Worm (Caenorhabditis elegans) whole organism, L4 larva: ENCODE data around the gene dnj-11.

Source experiments
- F10B5.3 ChIP-seq: sonication (generic microtip); optimal IDR thresholded peaks from 2 replicates; lab custom pipeline; 2016; ENCODE audit warnings: mild to moderate bottlenecking, missing genetic modification characterization, missing compliant biosample characterization
- F26F4.8 ChIP-seq: fragments of 200-800 bp; sonication (Bioruptor generic); conservative IDR thresholded peaks from 2 replicates; pipeline ENCODE4 v1.3.6; 2022; ENCODE audit warnings: missing genetic modification characterization, missing compliant biosample characterization
- F44E2.7 ChIP-seq: fragments of 200-800 bp; sonication (Bioruptor generic); IDR thresholded peaks from 2 replicates; pipeline ENCODE4 v2.1.2; 2022; ENCODE audit warnings: missing genetic modification characterization, missing compliant biosample characterization
- F49E8.2 ChIP-seq: sonication (generic microtip); optimal IDR thresholded peaks from 2 replicates; lab custom pipeline; 2016; ENCODE audit warnings: missing compliant biosample characterization, mild to moderate bottlenecking, missing genetic modification characterization, borderline replicate concordance
- R02D3.7 ChIP-seq: fragments of 150-350 bp; sonication (generic microtip); optimal IDR thresholded peaks from 3 replicates; lab custom pipeline; 2014; ENCODE audit warnings: missing biosample characterization, missing genetic modification characterization
- Y105C5A.15 ChIP-seq: fragments of 200-800 bp; sonication (Bioruptor generic); IDR thresholded peaks from 2 replicates; pipeline ENCODE4 v1.3.6; 2022; ENCODE audit warnings: missing genetic modification characterization, missing compliant biosample characterization
- Y48G9A.11 ChIP-seq: fragments of 200-800 bp; sonication (Bioruptor generic); IDR thresholded peaks from 2 replicates; pipeline ENCODE4 v1.3.6; 2022; ENCODE audit warnings: missing genetic modification reagents, missing genetic modification characterization, missing compliant biosample characterization
- Y75B8A.6 ChIP-seq: fragments of 200-800 bp; sonication (Bioruptor generic); IDR thresholded peaks from 2 replicates; pipeline ENCODE4 v1.3.6; 2022; ENCODE audit warnings: missing genetic modification reagents, missing genetic modification characterization, missing compliant biosample characterization
- aly-2 ChIP-seq: sonication (generic microtip); optimal IDR thresholded peaks from 2 replicates; lab custom pipeline; 2018; ENCODE audit warnings: missing biosample characterization, missing genetic modification characterization
- arid-1 ChIP-seq: fragments of 200-800 bp; sonication (Bioruptor generic); conservative IDR thresholded peaks from 2 replicates; pipeline ENCODE4 v1.3.6; 2022; ENCODE audit warnings: missing genetic modification reagents, missing genetic modification characterization, missing compliant biosample characterization
- attf-4 ChIP-seq: sonication (generic microtip); optimal IDR thresholded peaks from 3 replicates; lab custom pipeline; 2017; ENCODE audit warnings: missing biosample characterization, missing genetic modification characterization
- ceh-20 ChIP-seq: fragments of 200-800 bp; sonication (Bioruptor generic); IDR thresholded peaks from 2 replicates; pipeline ENCODE4 v1.3.6; 2022; ENCODE audit warnings: missing genetic modification reagents, missing genetic modification characterization, missing compliant biosample characterization
- ceh-28 ChIP-seq: fragments of 150-350 bp; optimal IDR thresholded peaks from 2 replicates; lab custom pipeline; 2014; ENCODE audit warnings: missing biosample characterization, missing genetic modification reagents, missing genetic modification characterization
- ceh-44 ChIP-seq: fragments of 200-800 bp; sonication (Bioruptor generic); IDR thresholded peaks from 2 replicates; pipeline ENCODE4 v1.3.6; 2022; ENCODE audit warnings: missing genetic modification reagents, missing genetic modification characterization, missing compliant biosample characterization
- cey-2 ChIP-seq: sonication (generic microtip); optimal IDR thresholded peaks from 3 replicates; lab custom pipeline; 2017; ENCODE audit warnings: missing genetic modification characterization, mild to moderate bottlenecking, missing compliant biosample characterization, antibody characterized with exemption, borderline replicate concordance; ENCODE audit not compliant: insufficient read depth
- ctbp-1 ChIP-seq: fragments of 200-800 bp; sonication (Bioruptor generic); IDR thresholded peaks from 2 replicates; pipeline ENCODE4 v1.3.6; 2022; ENCODE audit warnings: missing genetic modification reagents, missing genetic modification characterization, missing compliant biosample characterization
- daf-12 ChIP-seq: fragments of 150-350 bp; optimal IDR thresholded peaks from 2 replicates; lab custom pipeline; 2014; ENCODE audit warnings: missing biosample characterization, missing genetic modification reagents, missing genetic modification characterization
- daf-19 ChIP-seq: fragments of 200-800 bp; sonication (Bioruptor generic); conservative IDR thresholded peaks from 2 replicates; pipeline ENCODE4 v1.3.6; 2022; ENCODE audit warnings: missing genetic modification characterization, missing compliant biosample characterization
- dmd-8 ChIP-seq: fragments of 200-800 bp; sonication (Bioruptor generic); IDR thresholded peaks from 2 replicates; pipeline ENCODE4 v1.3.6; 2022; ENCODE audit warnings: missing genetic modification characterization, missing compliant biosample characterization
- dpl-1 ChIP-seq: fragments of 150-350 bp; optimal IDR thresholded peaks from 2 replicates; lab custom pipeline; 2014; ENCODE audit warnings: missing biosample characterization, missing genetic modification reagents, missing genetic modification characterization
- duxl-1 ChIP-seq: sonication (generic microtip); optimal IDR thresholded peaks from 2 replicates; lab custom pipeline; 2016; ENCODE audit warnings: mild to moderate bottlenecking, missing genetic modification characterization, moderate library complexity, missing compliant biosample characterization; ENCODE audit not compliant: poor library complexity
- fos-1 ChIP-seq: fragments of 150-350 bp; optimal IDR thresholded peaks from 2 replicates; lab custom pipeline; 2014; ENCODE audit warnings: missing biosample characterization, missing genetic modification characterization
- gei-8 ChIP-seq: fragments of 200-800 bp; sonication (Bioruptor generic); optimal IDR thresholded peaks from 2 replicates; lab custom pipeline; 2018; ENCODE audit warnings: mild to moderate bottlenecking, missing genetic modification characterization, missing compliant biosample characterization
- hif-1 ChIP-seq, 2 experiments: sonication (generic microtip); optimal IDR thresholded peaks; 2 replicates each; lab custom pipeline; 2016 to 2017; ENCODE audit warnings: missing compliant biosample characterization in 2 of 2, missing genetic modification characterization in 2 of 2, missing genetic modification reagents in 2 of 2, missing genotype in 2 of 2, mild to moderate bottlenecking in 1 of 2
- hmg-1.1 ChIP-seq: fragments of 200-800 bp; sonication (Bioruptor generic); IDR thresholded peaks from 2 replicates; pipeline ENCODE4 v1.3.6; 2022; ENCODE audit warnings: missing genetic modification reagents, missing genetic modification characterization, missing compliant biosample characterization
- lin-1 ChIP-seq: fragments of 200-800 bp; sonication (Bioruptor generic); IDR thresholded peaks from 2 replicates; pipeline ENCODE4 v1.3.6; 2022; ENCODE audit warnings: missing genetic modification reagents, missing genetic modification characterization, missing compliant biosample characterization
- lin-15B ChIP-seq: fragments of 150-350 bp; sonication (generic microtip); optimal IDR thresholded peaks from 3 replicates; lab custom pipeline; 2014; ENCODE audit warnings: missing biosample characterization, missing genetic modification characterization
- lin-39 ChIP-seq: fragments of 150-350 bp; optimal IDR thresholded peaks from 2 replicates; lab custom pipeline; 2014; ENCODE audit warnings: missing biosample characterization, missing genetic modification reagents, missing genetic modification characterization
- lsy-2 ChIP-seq, 2 experiments: fragments of 150-350 bp in 1 of 2; sonication (generic microtip) in 1 of 2; optimal IDR thresholded peaks; 2 replicates each; lab custom pipeline; 2014 to 2017; ENCODE audit warnings: missing biosample characterization in 2 of 2, missing genetic modification characterization in 2 of 2
- madf-5 ChIP-seq, 2 experiments: fragments of 200-800 bp; sonication (Bioruptor generic); IDR thresholded peaks; 2 replicates each; pipeline ENCODE4 v1.3.6; 2022; ENCODE audit warnings: missing compliant biosample characterization in 2 of 2, missing genetic modification characterization in 2 of 2
- madf-9 ChIP-seq: fragments of 200-800 bp; sonication (Bioruptor generic); conservative IDR thresholded peaks from 2 replicates; pipeline ENCODE4 v1.3.6; 2022; ENCODE audit warnings: missing genetic modification reagents, missing genetic modification characterization, missing compliant biosample characterization
- mdl-1 ChIP-seq, 2 experiments: fragments of 150-350 bp in 1 of 2; sonication (generic microtip) in 1 of 2; optimal IDR thresholded peaks; 2 replicates each; lab custom pipeline; 2014 to 2017; ENCODE audit warnings: missing biosample characterization in 2 of 2, missing genetic modification characterization in 2 of 2
- mep-1 ChIP-seq: fragments of 150-350 bp; sonication (generic microtip); optimal IDR thresholded peaks from 3 replicates; lab custom pipeline; 2014; ENCODE audit warnings: missing biosample characterization, missing genetic modification characterization
- mes-2 ChIP-seq: sonication (generic microtip); optimal IDR thresholded peaks from 2 replicates; lab custom pipeline; 2016; ENCODE audit warnings: missing genotype, mild to moderate bottlenecking, missing genetic modification characterization, missing compliant biosample characterization; ENCODE audit not compliant: poor library complexity, severe bottlenecking
- mxl-2 ChIP-seq: fragments of 200-800 bp; sonication (Bioruptor generic); conservative IDR thresholded peaks from 2 replicates; pipeline ENCODE4 v1.3.6; 2022; ENCODE audit warnings: missing genetic modification reagents, missing genetic modification characterization, missing compliant biosample characterization
- nhr-102 ChIP-seq: sonication (generic microtip); optimal IDR thresholded peaks from 2 replicates; lab custom pipeline; 2016; ENCODE audit warnings: mild to moderate bottlenecking, missing genetic modification characterization, moderate library complexity, missing compliant biosample characterization
- nhr-25 ChIP-seq: sonication (generic microtip); optimal IDR thresholded peaks from 2 replicates; lab custom pipeline; 2017; ENCODE audit warnings: missing genetic modification characterization, mild to moderate bottlenecking, missing compliant biosample characterization, antibody characterized with exemption, moderate library complexity, borderline replicate concordance; ENCODE audit not compliant: insufficient read depth
- nhr-28 ChIP-seq: fragments of 150-350 bp; optimal IDR thresholded peaks from 2 replicates; lab custom pipeline; 2014; ENCODE audit warnings: missing biosample characterization, missing genetic modification characterization
- nhr-42 ChIP-seq: fragments of 200-800 bp; sonication (Bioruptor generic); IDR thresholded peaks from 2 replicates; pipeline ENCODE4 v1.3.6; 2022; ENCODE audit warnings: missing genetic modification characterization, missing compliant biosample characterization
- nhr-6 ChIP-seq: fragments of 150-350 bp; optimal IDR thresholded peaks from 2 replicates; lab custom pipeline; 2014; ENCODE audit warnings: missing biosample characterization, missing genetic modification characterization
- rbr-2 ChIP-seq: sonication (generic microtip); optimal IDR thresholded peaks from 2 replicates; lab custom pipeline; 2016; ENCODE audit warnings: missing genotype, missing genetic modification characterization, missing compliant biosample characterization
- saeg-2 ChIP-seq: fragments of 200-800 bp; sonication (Bioruptor generic); IDR thresholded peaks from 2 replicates; pipeline ENCODE4 v1.3.6; 2022; ENCODE audit warnings: missing genetic modification reagents, missing genetic modification characterization, missing compliant biosample characterization
- snpc-4 ChIP-seq: fragments of 150-350 bp; optimal IDR thresholded peaks from 2 replicates; lab custom pipeline; 2014; ENCODE audit warnings: missing biosample characterization, missing genetic modification characterization
- spr-1 ChIP-seq: sonication (generic microtip); optimal IDR thresholded peaks from 2 replicates; lab custom pipeline; 2016; ENCODE audit warnings: mild to moderate bottlenecking, missing genetic modification characterization, missing compliant biosample characterization
- tag-97 ChIP-seq: fragments of 200-800 bp; sonication (Bioruptor generic); IDR thresholded peaks from 2 replicates; pipeline ENCODE4 v1.3.6; 2022; ENCODE audit warnings: missing genetic modification characterization, missing compliant biosample characterization
- tra-1 ChIP-seq: fragments of 200-800 bp; sonication (Bioruptor generic); IDR thresholded peaks from 2 replicates; pipeline ENCODE4 v1.3.6; 2022; ENCODE audit warnings: missing genetic modification reagents, missing genetic modification characterization, missing compliant biosample characterization
- vab-7 ChIP-seq: fragments of 200-800 bp; sonication (Bioruptor generic); IDR thresholded peaks from 2 replicates; pipeline ENCODE4 v1.3.6; 2022; ENCODE audit warnings: missing genetic modification reagents, missing genetic modification characterization, missing compliant biosample characterization
- zip-2 ChIP-seq: fragments of 150-350 bp; optimal IDR thresholded peaks from 2 replicates; lab custom pipeline; 2014; ENCODE audit warnings: missing biosample characterization, missing genetic modification characterization

The dnj-11 gene

DNA sequence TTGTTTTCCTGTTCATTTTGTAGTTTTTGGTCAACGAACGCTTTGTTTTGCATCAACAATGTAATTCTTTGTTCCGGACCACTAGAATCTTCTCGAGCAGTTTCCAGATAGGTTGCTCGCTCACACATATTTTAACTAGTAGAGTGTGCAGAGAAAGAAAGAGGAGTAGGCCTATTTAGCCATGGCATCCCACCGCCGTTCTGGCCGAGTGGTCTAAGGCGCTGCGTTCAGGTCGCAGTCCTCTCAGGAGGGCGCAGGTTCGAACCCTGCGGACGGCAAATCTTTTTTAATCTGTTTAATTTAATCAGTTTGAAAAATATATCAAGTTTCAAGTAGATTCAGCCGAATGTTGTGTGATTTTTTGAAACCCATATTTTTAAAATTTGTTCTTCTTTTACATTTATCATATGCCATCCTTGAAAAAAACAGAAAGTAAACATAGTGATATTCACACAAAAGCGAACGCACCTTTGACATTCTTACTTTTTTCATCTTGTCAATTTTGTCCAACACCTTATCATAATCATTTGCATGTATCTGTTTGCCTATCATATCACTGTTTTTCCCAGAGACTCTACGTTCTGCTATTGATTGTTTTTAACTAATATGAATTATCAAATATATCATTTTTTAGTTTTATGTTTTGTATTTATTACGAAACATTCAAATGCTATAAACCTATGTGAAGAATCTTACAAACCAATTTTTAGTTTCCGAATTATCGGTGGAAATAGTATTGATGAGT lies 28.9 kb upstream of the dnj-11 start, which contains the start of gene try-3 (continued):
- TF ChIP-seq R02D3.7 (tag; lab: Kevin White, UChicago) = no peak
- TF ChIP-seq madf-9 = peak; percentile 80
- TF ChIP-seq hmg-1.1 (GFP tag; lab: Robert Waterston, UW) = peak; percentile 88
- TF ChIP-seq mes-2 (tag; lab: Kevin White, UChicago) = peak; percentile 85
- no peak for TF ChIP-seq cey-2 (tag; lab: Kevin White, UChicago)
- peak; percentile 76 for TF ChIP-seq F26F4.8
- TF ChIP-seq tra-1 (GFP tag; lab: Robert Waterston, UW) = peak; percentile 82
- TF ChIP-seq gei-8 (GFP tag; lab: Kevin White, UChicago) = peak; percentile 73
- peak; percentile 80 for TF ChIP-seq arid-1 (GFP tag; lab: Robert Waterston, UW)
- peak; percentile 49 for TF ChIP-seq dpl-1
- peak; percentile 71; the same call in 1 of the 2 replicates for TF ChIP-seq Y75B8A.6 (GFP tag; lab: Robert Waterston, UW)
- peak; percentile 57 for TF ChIP-seq F49E8.2
- no peak for TF ChIP-seq saeg-2 (GFP tag; lab: Robert Waterston, UW)
- TF ChIP-seq vab-7 (GFP tag; lab: Robert Waterston, UW) = peak; percentile 84
- peak in 1 of 2 experiments; percentile 82; a peak in 1 of 4 replicates for TF ChIP-seq madf-5 (GFP tag; IDR thresholded peaks at IDR 0.05; lab: Robert Waterston, UW)
- TF ChIP-seq ceh-28 (tag; lab: Kevin White, UChicago) = no peak
- peak; percentile 73; the same call in 1 of the 2 replicates for TF ChIP-seq dmd-8 (GFP tag; lab: Robert Waterston, UW)
- peak; percentile 46 for TF ChIP-seq nhr-102
- TF ChIP-seq lin-1 (GFP tag; lab: Robert Waterston, UW) = peak; percentile 33; the same call in 1 of the 2 replicates
- no peak for TF ChIP-seq nhr-25 (tag; lab: Kevin White, UChicago)
- peak; percentile 60; the same call in 1 of the 2 replicates for TF ChIP-seq ceh-20 (GFP tag; lab: Robert Waterston, UW)
- peak; percentile 71 for TF ChIP-seq duxl-1 (tag; lab: Kevin White, UChicago)
- peak; percentile 60; the same call in 1 of the 2 replicates for TF ChIP-seq F44E2.7 (GFP tag; lab: Robert Waterston, UW)
- TF ChIP-seq lsy-2 (tag; optimal IDR thresholded peaks at IDR 0.05; lab: Kevin White, UChicago) = peak in 1 of 2 experiments; percentile 67
- TF ChIP-seq ceh-44 (GFP tag; lab: Robert Waterston, UW) = peak; percentile 91; the same call in 1 of the 2 replicates
- TF ChIP-seq Y105C5A.15 (GFP tag; lab: Robert Waterston, UW) = peak; percentile 87
- peak; percentile 52 for TF ChIP-seq nhr-28 (tag; lab: Kevin White, UChicago)
- 0 out of 2 replicates have a peak, but pooled peaks have one; percentile 16 for TF ChIP-seq mxl-2 (GFP tag; lab: Robert Waterston, UW)
- TF ChIP-seq spr-1 (tag; lab: Kevin White, UChicago) = peak; percentile 11
- peak; percentile 66 for TF ChIP-seq rbr-2 (tag; lab: Kevin White, UChicago)
- TF ChIP-seq attf-4 = no peak
- peak; percentile 71; the same call in 1 of the 2 replicates for TF ChIP-seq nhr-42 (GFP tag; lab: Robert Waterston, UW)
- peak; percentile 17 for TF ChIP-seq F10B5.3 (tag; lab: Kevin White, UChicago)
- peak; percentile 82 for TF ChIP-seq mep-1 (tag; lab: Kevin White, UChicago)
- no peak for TF ChIP-seq daf-19 (GFP tag; lab: Robert Waterston, UW)
- TF ChIP-seq aly-2 = no peak
- TF ChIP-seq hif-1 (tag; optimal IDR thresholded peaks at IDR 0.05; lab: Kevin White, UChicago) = peak in 1 of 2 experiments; percentile 57
- no peak for TF ChIP-seq fos-1
- TF ChIP-seq ctbp-1 (GFP tag; lab: Robert Waterston, UW) = peak; percentile 91
- peak; percentile 40 for TF ChIP-seq zip-2 (tag; lab: Kevin White, UChicago)
- TF ChIP-seq tag-97 (GFP tag; lab: Robert Waterston, UW) = no peak
- TF ChIP-seq mdl-1 (tag; optimal IDR thresholded peaks at IDR 0.05; lab: Kevin White, UChicago) = peak in 1 of 2 experiments; percentile 22
- TF ChIP-seq Y48G9A.11 (GFP tag; lab: Robert Waterston, UW) = peak; percentile 76
- TF ChIP-seq lin-15B (tag; lab: Kevin White, UChicago) = no peak
- TF ChIP-seq snpc-4 (tag; lab: Kevin White, UChicago) = no peak
- TF ChIP-seq nhr-6 (tag; lab: Kevin White, UChicago) = no peak
- no peak for TF ChIP-seq lin-39
- no peak for TF ChIP-seq daf-12 (tag; lab: Kevin White, UChicago)
